Worm (Caenorhabditis elegans): Measurements from ENCODE around the gene T26H5.9.

DNA sequence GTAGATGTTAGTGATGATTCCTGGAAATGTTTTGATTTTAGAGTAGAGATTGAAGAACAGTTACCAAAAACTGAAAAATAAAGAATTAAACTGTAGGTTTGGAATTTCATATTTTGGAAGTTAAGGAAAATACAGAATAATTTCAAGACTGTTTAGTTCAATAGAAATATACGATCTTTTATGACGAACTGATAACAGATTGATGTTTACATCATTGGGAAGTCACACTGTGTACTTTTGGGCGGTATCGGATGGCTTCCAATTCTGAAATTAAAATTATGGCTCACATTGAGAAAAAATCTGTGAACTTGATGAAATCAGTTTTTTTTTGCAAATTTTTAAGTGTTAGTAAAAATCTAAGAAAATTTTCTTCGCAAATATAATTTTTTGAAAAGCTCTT is 12.3 kb upstream of the T26H5.9 start, which contains the start of gene T26H5.8:
- TF ChIP-seq flt-1 (GFP tag; IDR thresholded peaks at IDR 0.05) (no peak), klf-2 (GFP tag; conservative IDR thresholded peaks at IDR 0.05) (no peak), T22C8.4 (GFP tag; IDR thresholded peaks at IDR 0.05) (no peak), ztf-23 (GFP tag; IDR thresholded peaks at IDR 0.05) (no peak), tab-1 (GFP tag; IDR thresholded peaks at IDR 0.05) (no peak), ref-1 (GFP tag; conservative IDR thresholded peaks at IDR 0.05) (no peak)
